Worm (Caenorhabditis elegans) whole organism, L1 larva: ENCODE measurements around the gene pcp-3.

ENCODE experiments used
- C16A3.4 ChIP-seq: fragments of 150-350 bp; optimal IDR thresholded peaks from 2 replicates; lab custom pipeline; 2014; ENCODE audit warnings: missing biosample characterization, missing genetic modification characterization
- ama-1 ChIP-seq: fragments of 150-350 bp; optimal IDR thresholded peaks from 2 replicates; lab custom pipeline; 2014
- dsc-1 ChIP-seq: sonication (generic microtip); optimal IDR thresholded peaks from 2 replicates; lab custom pipeline; 2016; ENCODE audit warnings: mild to moderate bottlenecking, missing genetic modification characterization, missing compliant biosample characterization
- ets-5 ChIP-seq: fragments of 200-800 bp; sonication (Bioruptor generic); IDR thresholded peaks from 2 replicates; pipeline ENCODE4 v1.3.6; 2022; ENCODE audit warnings: missing genetic modification characterization, missing compliant biosample characterization
- fkh-8 ChIP-seq: sonication (generic microtip); optimal IDR thresholded peaks from 2 replicates; lab custom pipeline; 2016; ENCODE audit warnings: mild to moderate bottlenecking, missing genetic modification characterization, missing compliant biosample characterization
- hlh-17 ChIP-seq: fragments of 200-800 bp; sonication (Bioruptor generic); optimal IDR thresholded peaks from 2 replicates; lab custom pipeline; 2018; ENCODE audit warnings: missing genetic modification characterization, mild to moderate bottlenecking, missing compliant biosample characterization, moderate library complexity, borderline replicate concordance
- pqm-1 ChIP-seq: sonication (generic microtip); optimal IDR thresholded peaks from 3 replicates; lab custom pipeline; 2017; ENCODE audit warnings: missing biosample characterization, missing genetic modification characterization
- rnt-1 ChIP-seq: sonication (generic microtip); optimal IDR thresholded peaks from 2 replicates; lab custom pipeline; 2016; ENCODE audit warnings: mild to moderate bottlenecking, missing genetic modification characterization, moderate library complexity, missing compliant biosample characterization
- tbx-2 ChIP-seq: sonication (generic microtip); optimal IDR thresholded peaks from 2 replicates; lab custom pipeline; 2016; ENCODE audit warnings: missing genetic modification characterization, missing compliant biosample characterization
- unc-98 ChIP-seq: fragments of 200-800 bp; sonication (Bioruptor generic); IDR thresholded peaks from 2 replicates; pipeline ENCODE4 v1.3.6; 2022; ENCODE audit warnings: missing genetic modification characterization, missing compliant biosample characterization

Gene pcp-3

ce11 chrIV:9107464-9107863 is 51.4 kb downstream of the pcp-3 start (continued):
- TF ChIP-seq pqm-1 (tag; lab: Kevin White, UChicago) (no peak), rnt-1 (peak; percentile 13), ets-5 (GFP tag; lab: Robert Waterston, UW) (no peak), ama-1 (lab: Kevin White, UChicago) (no peak), fkh-8 (no peak), tbx-2 (tag; lab: Kevin White, UChicago) (no peak), hlh-17 (GFP tag; lab: Kevin White, UChicago) (no peak), dsc-1 (tag; lab: Kevin White, UChicago) (no peak), unc-98 (GFP tag; lab: Robert Waterston, UW) (no peak), C16A3.4 (peak; percentile 41)
